Worm (Caenorhabditis elegans) whole organism, L1 larva: ENCODE measurements around the gene C24H12.6.

ENCODE experiments used
- C04F5.9 ChIP-seq: sonication (generic microtip); optimal IDR thresholded peaks from 2 replicates; lab custom pipeline; 2016; ENCODE audit warnings: missing genetic modification characterization, missing compliant biosample characterization
- C34B4.2 ChIP-seq: sonication (generic microtip); optimal IDR thresholded peaks from 2 replicates; lab custom pipeline; 2017; ENCODE audit warnings: mild to moderate bottlenecking, missing genetic modification characterization, missing compliant biosample characterization
- F16B12.6 ChIP-seq: fragments of 150-350 bp; optimal IDR thresholded peaks from 2 replicates; lab custom pipeline; 2014; ENCODE audit warnings: missing biosample characterization, missing genetic modification characterization
- aha-1 ChIP-seq: fragments of 150-350 bp; optimal IDR thresholded peaks from 2 replicates; lab custom pipeline; 2014; ENCODE audit warnings: missing biosample characterization, missing genetic modification characterization
- alr-1 ChIP-seq: fragments of 200-800 bp; sonication (Bioruptor generic); optimal IDR thresholded peaks from 2 replicates; lab custom pipeline; 2018; ENCODE audit warnings: borderline replicate concordance, mild to moderate bottlenecking, missing genetic modification characterization, missing compliant biosample characterization
- blmp-1 ChIP-seq: fragments of 150-350 bp; optimal IDR thresholded peaks from 2 replicates; lab custom pipeline; 2014; ENCODE audit warnings: missing biosample characterization, missing genetic modification characterization
- ceh-63 ChIP-seq: fragments of 200-800 bp; sonication (Bioruptor generic); optimal IDR thresholded peaks from 2 replicates; lab custom pipeline; 2018; ENCODE audit warnings: mild to moderate bottlenecking, missing genetic modification characterization, missing compliant biosample characterization
- ceh-8 ChIP-seq: fragments of 200-800 bp; sonication (Bioruptor generic); optimal IDR thresholded peaks from 2 replicates; lab custom pipeline; 2018; ENCODE audit warnings: mild to moderate bottlenecking, missing genetic modification characterization, moderate library complexity, missing compliant biosample characterization
- ceh-82 ChIP-seq, 3 experiments: fragments of 150-350 bp in 1 of 3; sonication (generic microtip) in 2 of 3; optimal IDR thresholded peaks; 2 replicates each; lab custom pipeline; 2014 to 2017; ENCODE audit warnings: missing biosample characterization in 3 of 3, missing genetic modification characterization in 3 of 3
- ces-1 ChIP-seq: fragments of 150-350 bp; optimal IDR thresholded peaks from 2 replicates; lab custom pipeline; 2014; ENCODE audit warnings: missing biosample characterization, missing genetic modification reagents, missing genetic modification characterization
- dpl-1 ChIP-seq, 3 experiments: fragments of 150-350 bp in 2 of 3; sonication (generic microtip) in 1 of 3; optimal IDR thresholded peaks; 2 replicates each; lab custom pipeline; 2014 to 2017; ENCODE audit warnings: missing biosample characterization in 3 of 3, missing genetic modification characterization in 3 of 3, missing genetic modification reagents in 3 of 3
- dsc-1 ChIP-seq: sonication (generic microtip); optimal IDR thresholded peaks from 2 replicates; lab custom pipeline; 2016; ENCODE audit warnings: mild to moderate bottlenecking, missing genetic modification characterization, missing compliant biosample characterization
- elt-2 ChIP-seq: sonication (generic microtip); optimal IDR thresholded peaks from 2 replicates; lab custom pipeline; 2016; ENCODE audit warnings: missing genetic modification characterization, mild to moderate bottlenecking, inconsistent platforms, missing compliant biosample characterization, missing genetic modification reagents
- elt-3 ChIP-seq, 6 experiments: fragments of 150-350 bp in 1 of 6; sonication (generic microtip); optimal IDR thresholded peaks; 2 replicates each; lab custom pipeline; 2017 to 2018; ENCODE audit warnings: missing biosample characterization in 6 of 6, missing genetic modification characterization in 6 of 6, inconsistent platforms in 1 of 6
- ets-5 ChIP-seq: fragments of 200-800 bp; sonication (Bioruptor generic); IDR thresholded peaks from 2 replicates; pipeline ENCODE4 v1.3.6; 2022; ENCODE audit warnings: missing genetic modification characterization, missing compliant biosample characterization
- fkh-10 ChIP-seq: sonication (generic microtip); optimal IDR thresholded peaks from 2 replicates; lab custom pipeline; 2017; ENCODE audit warnings: missing biosample characterization, missing genetic modification reagents, missing genetic modification characterization
- fkh-4 ChIP-seq: sonication (generic microtip); optimal IDR thresholded peaks from 2 replicates; lab custom pipeline; 2016; ENCODE audit warnings: missing compliant biosample characterization, missing genetic modification characterization, borderline replicate concordance
- fkh-8 ChIP-seq: sonication (generic microtip); optimal IDR thresholded peaks from 2 replicates; lab custom pipeline; 2016; ENCODE audit warnings: mild to moderate bottlenecking, missing genetic modification characterization, missing compliant biosample characterization
- grh-1 ChIP-seq: fragments of 200-800 bp; sonication (Bioruptor generic); IDR thresholded peaks from 2 replicates; pipeline ENCODE4 v1.3.6; 2022; ENCODE audit warnings: missing genetic modification reagents, missing genetic modification characterization, missing compliant biosample characterization
- hlh-17 ChIP-seq: fragments of 200-800 bp; sonication (Bioruptor generic); optimal IDR thresholded peaks from 2 replicates; lab custom pipeline; 2018; ENCODE audit warnings: missing genetic modification characterization, mild to moderate bottlenecking, missing compliant biosample characterization, moderate library complexity, borderline replicate concordance
- hlh-4 ChIP-seq: sonication (generic microtip); optimal IDR thresholded peaks from 2 replicates; lab custom pipeline; 2016; ENCODE audit warnings: mild to moderate bottlenecking, missing genetic modification characterization, missing compliant biosample characterization
- irx-1 ChIP-seq: sonication (generic microtip); optimal IDR thresholded peaks from 2 replicates; lab custom pipeline; 2016; ENCODE audit warnings: missing genetic modification characterization, missing compliant biosample characterization
- isw-1 ChIP-seq: fragments of 200-800 bp; sonication (Bioruptor generic); IDR thresholded peaks from 2 replicates; pipeline ENCODE4 v1.3.6; 2022; ENCODE audit warnings: missing genetic modification characterization, missing compliant biosample characterization
- jun-1 ChIP-seq: fragments of 150-350 bp; optimal IDR thresholded peaks from 2 replicates; lab custom pipeline; 2014; ENCODE audit warnings: missing biosample characterization, missing genetic modification reagents, missing genetic modification characterization
- lin-14 ChIP-seq: fragments of 200-800 bp; sonication (Bioruptor generic); optimal IDR thresholded peaks from 2 replicates; lab custom pipeline; 2018; ENCODE audit warnings: mild to moderate bottlenecking, missing genetic modification characterization, moderate library complexity, missing compliant biosample characterization
- lin-15B ChIP-seq: fragments of 150-350 bp; sonication (generic microtip); optimal IDR thresholded peaks from 3 replicates; lab custom pipeline; 2014; ENCODE audit warnings: missing biosample characterization, missing genetic modification characterization
- mab-9 ChIP-seq: fragments of 200-800 bp; sonication (Bioruptor generic); IDR thresholded peaks from 2 replicates; pipeline ENCODE4 v1.3.6; 2022; ENCODE audit warnings: missing genetic modification reagents, missing genetic modification characterization, missing compliant biosample characterization
- mef-2 ChIP-seq: fragments of 150-350 bp; optimal IDR thresholded peaks from 2 replicates; lab custom pipeline; 2014; ENCODE audit warnings: missing biosample characterization, missing genetic modification characterization
- mep-1 ChIP-seq: fragments of 150-350 bp; optimal IDR thresholded peaks from 2 replicates; lab custom pipeline; 2014; ENCODE audit warnings: missing biosample characterization, missing genetic modification characterization
- nhr-12 ChIP-seq: sonication (generic microtip); optimal IDR thresholded peaks from 2 replicates; lab custom pipeline; 2017; ENCODE audit warnings: missing biosample characterization, missing genetic modification characterization
- nhr-20 ChIP-seq: sonication (generic microtip); optimal IDR thresholded peaks from 2 replicates; lab custom pipeline; 2016; ENCODE audit warnings: mild to moderate bottlenecking, missing genetic modification characterization, missing compliant biosample characterization
- nhr-28 ChIP-seq: fragments of 150-350 bp; optimal IDR thresholded peaks from 2 replicates; lab custom pipeline; 2014; ENCODE audit warnings: missing biosample characterization, missing genetic modification characterization
- nhr-71 ChIP-seq: sonication (generic microtip); optimal IDR thresholded peaks from 2 replicates; lab custom pipeline; 2016; ENCODE audit warnings: mild to moderate bottlenecking, missing genetic modification characterization, moderate library complexity, missing compliant biosample characterization
- nhr-76 ChIP-seq: sonication (generic microtip); optimal IDR thresholded peaks from 2 replicates; lab custom pipeline; 2017; ENCODE audit warnings: missing biosample characterization, missing genetic modification characterization
- nhr-84 ChIP-seq: sonication (generic microtip); optimal IDR thresholded peaks from 2 replicates; lab custom pipeline; 2017; ENCODE audit warnings: missing biosample characterization, missing genetic modification characterization
- nhr-85 ChIP-seq: sonication (generic microtip); peaks from one replicate; lab custom pipeline; 2016; ENCODE audit warnings: missing genetic modification characterization, inconsistent platforms, missing compliant biosample characterization
- nhr-90 ChIP-seq: sonication (generic microtip); optimal IDR thresholded peaks from 2 replicates; lab custom pipeline; 2016; ENCODE audit warnings: mild to moderate bottlenecking, missing genetic modification characterization, missing compliant biosample characterization; ENCODE audit not compliant: poor library complexity
- pag-3 ChIP-seq: sonication (generic microtip); optimal IDR thresholded peaks from 2 replicates; lab custom pipeline; 2017; ENCODE audit warnings: missing genetic modification characterization, mild to moderate bottlenecking, missing compliant biosample characterization, antibody characterized with exemption, borderline replicate concordance; ENCODE audit not compliant: insufficient read depth
- pqm-1 ChIP-seq: sonication (generic microtip); optimal IDR thresholded peaks from 3 replicates; lab custom pipeline; 2017; ENCODE audit warnings: missing biosample characterization, missing genetic modification characterization
- rnt-1 ChIP-seq: sonication (generic microtip); optimal IDR thresholded peaks from 2 replicates; lab custom pipeline; 2016; ENCODE audit warnings: mild to moderate bottlenecking, missing genetic modification characterization, moderate library complexity, missing compliant biosample characterization
- snpc-4 ChIP-seq: fragments of 150-350 bp; optimal IDR thresholded peaks from 2 replicates; lab custom pipeline; 2014; ENCODE audit warnings: missing biosample characterization, missing genetic modification characterization
- sox-4 ChIP-seq: sonication (generic microtip); optimal IDR thresholded peaks from 2 replicates; lab custom pipeline; 2016; ENCODE audit warnings: missing genetic modification characterization, missing compliant biosample characterization
- sup-37 ChIP-seq: fragments of 200-800 bp; sonication (Bioruptor generic); optimal IDR thresholded peaks from 2 replicates; lab custom pipeline; 2018; ENCODE audit warnings: mild to moderate bottlenecking, missing genetic modification characterization, missing compliant biosample characterization
- tlp-1 ChIP-seq: fragments of 150-350 bp; optimal IDR thresholded peaks from 2 replicates; lab custom pipeline; 2014; ENCODE audit warnings: missing biosample characterization, missing genetic modification characterization
- unc-130 ChIP-seq: fragments of 150-350 bp; optimal IDR thresholded peaks from 2 replicates; lab custom pipeline; 2017; ENCODE audit warnings: missing biosample characterization, missing genetic modification characterization, inconsistent platforms
- unc-62 ChIP-seq: fragments of 150-350 bp; optimal IDR thresholded peaks from 2 replicates; lab custom pipeline; 2014; ENCODE audit warnings: missing biosample characterization, missing genetic modification reagents, missing genetic modification characterization
- unc-86 ChIP-seq: sonication (generic microtip); optimal IDR thresholded peaks from 2 replicates; lab custom pipeline; 2016; ENCODE audit warnings: missing genetic modification characterization, missing compliant biosample characterization
- xbp-1 ChIP-seq: sonication (generic microtip); optimal IDR thresholded peaks from 2 replicates; lab custom pipeline; 2016; ENCODE audit warnings: missing genetic modification characterization, missing compliant biosample characterization
- zag-1 ChIP-seq: fragments of 150-350 bp; optimal IDR thresholded peaks from 2 replicates; lab custom pipeline; 2014; ENCODE audit warnings: missing biosample characterization, missing genetic modification characterization
- zip-4 ChIP-seq: fragments of 200-800 bp; sonication (Bioruptor generic); optimal IDR thresholded peaks from 2 replicates; lab custom pipeline; 2018; ENCODE audit warnings: mild to moderate bottlenecking, missing genetic modification characterization, moderate library complexity, missing compliant biosample characterization
- ztf-11 ChIP-seq, 2 experiments: sonication (generic microtip); optimal IDR thresholded peaks; 2 replicates each; lab custom pipeline; 2016 to 2017; ENCODE audit warnings: missing genetic modification characterization in 2 of 2, missing biosample characterization in 1 of 2, missing compliant biosample characterization in 1 of 2
- ztf-4 ChIP-seq: fragments of 150-350 bp; optimal IDR thresholded peaks from 2 replicates; lab custom pipeline; 2014; ENCODE audit warnings: missing biosample characterization, missing genetic modification characterization

C24H12.6 gene

DNA sequence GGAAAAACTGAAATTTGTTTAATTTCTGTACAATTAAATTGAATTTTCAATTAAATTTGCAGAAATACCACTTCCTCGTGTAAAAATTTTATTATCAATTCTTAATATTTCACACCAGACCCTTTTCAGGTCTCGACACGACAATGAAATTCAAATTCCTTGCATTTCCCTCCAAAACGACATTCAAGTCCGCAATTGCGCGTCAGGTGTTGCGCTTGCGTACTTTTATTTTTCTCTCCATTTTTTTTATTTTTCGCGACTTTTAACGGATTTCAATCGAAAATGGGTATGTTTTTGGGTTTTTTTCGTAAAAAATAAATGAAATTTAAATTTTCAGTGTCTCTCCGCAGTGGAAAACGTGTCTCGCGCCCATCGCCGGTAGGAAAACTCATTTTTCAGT is 32.7 kb downstream of the C24H12.6 start, which contains the start of gene C03H5.3 (continued):
- no peak for TF ChIP-seq ztf-4 (tag; lab: Kevin White, UChicago)
- peak; percentile 34 for TF ChIP-seq snpc-4 (tag; lab: Kevin White, UChicago)
- TF ChIP-seq grh-1 (GFP tag; lab: Robert Waterston, UW) = no peak
- TF ChIP-seq mab-9 = no peak
- no peak for TF ChIP-seq sox-4 (tag; lab: Kevin White, UChicago)
- no peak for TF ChIP-seq lin-14 (GFP tag; lab: Kevin White, UChicago)
- TF ChIP-seq C04F5.9 (tag; lab: Kevin White, UChicago) = no peak
- no peak for TF ChIP-seq elt-2
- no peak for TF ChIP-seq ztf-11 (tag; optimal IDR thresholded peaks at IDR 0.05; lab: Kevin White, UChicago)
- peak; percentile 46 for TF ChIP-seq dsc-1 (tag; lab: Kevin White, UChicago)
- TF ChIP-seq hlh-17 (GFP tag; lab: Kevin White, UChicago) = no peak
- TF ChIP-seq pqm-1 (tag; lab: Kevin White, UChicago) = no peak
- no peak for TF ChIP-seq rnt-1 (tag; lab: Kevin White, UChicago)
- TF ChIP-seq nhr-12 (tag; lab: Kevin White, UChicago) = no peak
- peak; percentile 28 for TF ChIP-seq nhr-90 (tag; lab: Kevin White, UChicago)
- no peak for TF ChIP-seq ceh-8 (GFP tag; lab: Kevin White, UChicago)
- no peak for TF ChIP-seq pag-3
- TF ChIP-seq unc-86 = peak; percentile 41
- TF ChIP-seq jun-1 (tag; lab: Kevin White, UChicago) = no peak
- no peak for TF ChIP-seq nhr-76
- no peak for TF ChIP-seq tlp-1 (tag; lab: Kevin White, UChicago)
- TF ChIP-seq nhr-85 (tag; lab: Kevin White, UChicago) = peak; percentile 38
- no peak for TF ChIP-seq zip-4
- no peak for TF ChIP-seq ceh-63
- TF ChIP-seq mep-1 (tag; lab: Kevin White, UChicago) = no peak
- TF ChIP-seq nhr-71 = peak; percentile 72
- peak; percentile 49 for TF ChIP-seq nhr-20 (tag; lab: Kevin White, UChicago)
- no peak for TF ChIP-seq mef-2
- TF ChIP-seq alr-1 (tag; lab: Kevin White, UChicago) = no peak
- peak; percentile 29 for TF ChIP-seq lin-15B (tag; lab: Kevin White, UChicago)
- no peak for TF ChIP-seq ets-5 (GFP tag; lab: Robert Waterston, UW)
- no peak for TF ChIP-seq fkh-4
- peak; percentile 39 for TF ChIP-seq isw-1 (GFP tag; lab: Robert Waterston, UW)
- TF ChIP-seq ces-1 (GFP tag; lab: Kevin White, UChicago) = no peak
- no peak for TF ChIP-seq nhr-28 (tag; lab: Kevin White, UChicago)
- peak; percentile 62 for TF ChIP-seq xbp-1 (tag; lab: Kevin White, UChicago)
- no peak for TF ChIP-seq elt-3 (tag; optimal IDR thresholded peaks at IDR 0.05; lab: Kevin White, UChicago)
- no peak for TF ChIP-seq sup-37 (GFP tag; lab: Kevin White, UChicago)
- TF ChIP-seq unc-130 (tag; lab: Kevin White, UChicago) = no peak
- peak; percentile 93 to 96 (median 95) for TF ChIP-seq dpl-1 (GFP tag; optimal IDR thresholded peaks at IDR 0.05; lab: Kevin White, UChicago)
- TF ChIP-seq ceh-82 (tag; optimal IDR thresholded peaks at IDR 0.05; lab: Kevin White, UChicago) = peak; percentile 40 to 74 (median 65)
- no peak for TF ChIP-seq zag-1
- TF ChIP-seq nhr-84 (tag; lab: Kevin White, UChicago) = no peak
- no peak for TF ChIP-seq unc-62 (GFP tag; lab: Kevin White, UChicago)
- TF ChIP-seq C34B4.2 (tag; lab: Kevin White, UChicago) = no peak
- no peak for TF ChIP-seq fkh-10
- TF ChIP-seq fkh-8 (tag; lab: Kevin White, UChicago) = peak; percentile 23
- no peak for TF ChIP-seq aha-1 (tag; lab: Kevin White, UChicago)
- TF ChIP-seq hlh-4 (tag; lab: Kevin White, UChicago) = no peak
- TF ChIP-seq irx-1 (tag; lab: Kevin White, UChicago) = peak; percentile 27
- TF ChIP-seq F16B12.6 (tag; lab: Kevin White, UChicago) = peak; percentile 96
- peak; percentile 52 for TF ChIP-seq blmp-1 (tag; lab: Kevin White, UChicago)
- TF ChIP-seq, all 84 proteins: peak for 28
